Fruit fly (Drosophila melanogaster): Measurements from ENCODE around the gene Ubc2.

Gene Ubc2

DNA sequence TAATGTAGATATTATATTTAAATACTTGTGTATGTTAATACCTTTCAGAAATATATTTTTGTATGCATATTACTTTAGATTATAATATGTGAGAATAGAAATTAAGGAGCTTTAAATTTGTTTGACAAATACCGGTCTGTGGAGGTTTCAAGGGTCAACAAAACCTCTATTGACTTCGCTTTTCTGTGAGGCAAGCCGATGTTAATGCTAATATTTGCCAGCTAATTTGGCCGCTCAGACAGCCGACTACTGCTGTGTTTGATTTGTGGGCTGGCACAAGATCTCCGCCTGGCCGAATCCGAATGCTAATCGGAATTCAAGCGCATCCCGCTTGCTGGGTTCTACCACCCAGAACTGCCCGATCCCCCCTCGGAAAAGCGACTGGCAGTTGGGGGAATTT lies 13.2 kb downstream of the Ubc2 start (continued):
- 0 out of 2 replicates have a peak, but pooled peaks have one; percentile 13 for TF ChIP-seq CG3847 (GFP tag; IDR thresholded peaks at IDR 0.05)
- 0 out of 2 replicates have a peak, but pooled peaks have one; percentile 18 for TF ChIP-seq Xrp1 (GFP tag; IDR thresholded peaks at IDR 0.05)
- TF ChIP-seq ara (GFP tag; IDR thresholded peaks at IDR 0.05), result 0 out of 2 replicates have a peak, but pooled peaks have one; percentile 7
- no peak for TF ChIP-seq ERR (GFP tag; optimal IDR thresholded peaks at IDR 0.05)
- no peak for TF ChIP-seq CG4404 (GFP tag; IDR thresholded peaks at IDR 0.05)
- TF ChIP-seq run (tag; optimal IDR thresholded peaks at IDR 0.05), result no peak
- TF ChIP-seq CG2678 (tag; optimal IDR thresholded peaks at IDR 0.05), result peak; percentile 11
- TF ChIP-seq D19A (tag; optimal IDR thresholded peaks at IDR 0.05), result no peak
- TF ChIP-seq CG1832 (GFP tag; optimal IDR thresholded peaks at IDR 0.05), result no peak
- TF ChIP-seq slbo (GFP tag; IDR thresholded peaks at IDR 0.05), result peak; percentile 25; the same call in 1 of the 2 replicates
- peak; percentile 18 for TF ChIP-seq unpg (GFP tag; optimal IDR thresholded peaks at IDR 0.05)
- no peak for TF ChIP-seq pita (GFP tag; optimal IDR thresholded peaks at IDR 0.05)
- TF ChIP-seq TFAM (GFP tag; optimal IDR thresholded peaks at IDR 0.05), result no peak
- TF ChIP-seq hkb (optimal IDR thresholded peaks at IDR 0.05), result peak; percentile 64
- TF ChIP-seq hkb (GFP tag; IDR thresholded peaks at IDR 0.05), result no peak; the same call in 1 of the 2 replicates
- TF ChIP-seq Sin3A (optimal IDR thresholded peaks at IDR 0.05), result no peak
- peak; percentile 29 for TF ChIP-seq ATbp (GFP tag; optimal IDR thresholded peaks at IDR 0.05)
- no peak for TF ChIP-seq CG13123 (GFP tag; optimal IDR thresholded peaks at IDR 0.05)
- TF ChIP-seq HLH4C (GFP tag; IDR thresholded peaks at IDR 0.05; ENCODE audit: partially characterized antibody), result no peak
- TF ChIP-seq seq (GFP tag; IDR thresholded peaks at IDR 0.05), result peak; percentile 24; the same call in 1 of the 2 replicates
- no peak for TF ChIP-seq aop (GFP tag; IDR thresholded peaks at IDR 0.05)
- 0 out of 3 replicates have a peak, but pooled peaks have one; percentile 20 for TF ChIP-seq ci (GFP tag; IDR thresholded peaks at IDR 0.05)
- peak; percentile 78 for TF ChIP-seq sens (GFP tag)
- no peak for TF ChIP-seq ken (GFP tag; IDR thresholded peaks at IDR 0.05)
- peak; percentile 6 for TF ChIP-seq CG12071 (GFP tag; optimal IDR thresholded peaks at IDR 0.05)
- peak; percentile 32 for TF ChIP-seq bab2 (GFP tag; optimal IDR thresholded peaks at IDR 0.05)
- 0 out of 2 replicates have a peak, but pooled peaks have one; percentile 29 for TF ChIP-seq Atf6 (GFP tag; IDR thresholded peaks at IDR 0.05)
- TF ChIP-seq CG2120 (GFP tag; optimal IDR thresholded peaks at IDR 0.05), result peak; percentile 29
- TF ChIP-seq CG11695 (GFP tag; IDR thresholded peaks at IDR 0.05), result 0 out of 3 replicates have a peak, but pooled peaks have one; percentile 23
- no peak for TF ChIP-seq cas (GFP tag; IDR thresholded peaks at IDR 0.05)
- no peak for TF ChIP-seq cato (GFP tag; optimal IDR thresholded peaks at IDR 0.05; ENCODE audit: borderline replicate concordance)
- no peak for TF ChIP-seq mld (GFP tag; IDR thresholded peaks at IDR 0.05; ENCODE audit: partially characterized antibody)
- peak; percentile 7 for TF ChIP-seq caup (GFP tag; optimal IDR thresholded peaks at IDR 0.05; ENCODE audit: severe bottlenecking)
- no peak for TF ChIP-seq wdn (GFP tag; IDR thresholded peaks at IDR 0.05)
- TF ChIP-seq Blimp-1 (GFP tag; optimal IDR thresholded peaks at IDR 0.05), result peak; percentile 10
- TF ChIP-seq otp (GFP tag; IDR thresholded peaks at IDR 0.05), result 0 out of 3 replicates have a peak, but pooled peaks have one; percentile 8
- TF ChIP-seq CG11247 (GFP tag; IDR thresholded peaks at IDR 0.05), result 0 out of 2 replicates have a peak, but pooled peaks have one; percentile 30
- TF ChIP-seq CG3407 (GFP tag; optimal IDR thresholded peaks at IDR 0.05), result peak; percentile 25
- peak; percentile 28 for TF ChIP-seq dmrt11E (tag; optimal IDR thresholded peaks at IDR 0.05)
- no peak for TF ChIP-seq CG7372 (GFP tag; IDR thresholded peaks at IDR 0.05)
- no peak for TF ChIP-seq pan (optimal IDR thresholded peaks at IDR 0.05)
- peak in 1 of 2 experiments; percentile 27 for TF ChIP-seq pan (GFP tag; optimal IDR thresholded peaks at IDR 0.05 in 1 of 2, IDR thresholded peaks at IDR 0.05 in 1 of 2)
- peak; percentile 23; the same call in 1 of the 3 replicates for TF ChIP-seq tgo (GFP tag; IDR thresholded peaks at IDR 0.05)
- TF ChIP-seq CG11504 (tag; optimal IDR thresholded peaks at IDR 0.05), result peak; percentile 16
- peak; percentile 50 for TF ChIP-seq Vsx1 (GFP tag; optimal IDR thresholded peaks at IDR 0.05)
- no peak for TF ChIP-seq toy (GFP tag; IDR thresholded peaks at IDR 0.05)
- peak; percentile 30 for TF ChIP-seq CG1603 (tag; optimal IDR thresholded peaks at IDR 0.05)
- TF ChIP-seq inv (GFP tag; IDR thresholded peaks at IDR 0.05; ENCODE audit: partially characterized antibody), result no peak
- peak; percentile 55 for TF ChIP-seq Ets65A (GFP tag)
- peak; percentile 25 for TF ChIP-seq CG3281 (GFP tag; optimal IDR thresholded peaks at IDR 0.05)

Data from whole organism, embryonic.